Worm (Caenorhabditis elegans) whole organism, midembryonic: Measurements from ENCODE around the gene C09G5.7.

ENCODE experiments used
- T22C8.4 ChIP-seq: fragments of 200-800 bp; sonication (Bioruptor generic); IDR thresholded peaks from 2 replicates; pipeline ENCODE4 v1.3.6; 2022; ENCODE audit warnings: missing genetic modification characterization, missing compliant biosample characterization
- cog-1 ChIP-seq: sonication (generic microtip); optimal IDR thresholded peaks from 2 replicates; lab custom pipeline; 2016; ENCODE audit warnings: missing genetic modification characterization, missing compliant biosample characterization
- flt-1 ChIP-seq: fragments of 200-800 bp; sonication (Bioruptor generic); IDR thresholded peaks from 2 replicates; pipeline ENCODE4 v1.3.6; 2022; ENCODE audit warnings: missing genetic modification characterization, missing compliant biosample characterization
- klf-2 ChIP-seq: fragments of 200-800 bp; sonication (Bioruptor generic); conservative IDR thresholded peaks from 2 replicates; pipeline ENCODE4 v1.3.6; 2022; ENCODE audit warnings: missing genetic modification reagents, missing genetic modification characterization, missing compliant biosample characterization
- med-1 ChIP-seq: sonication (generic microtip); optimal IDR thresholded peaks from 2 replicates; lab custom pipeline; 2017; ENCODE audit warnings: missing genetic modification characterization, mild to moderate bottlenecking, missing compliant biosample characterization, antibody characterized with exemption, missing genetic modification reagents; ENCODE audit not compliant: insufficient read depth
- ref-1 ChIP-seq: fragments of 200-800 bp; sonication (Bioruptor generic); conservative IDR thresholded peaks from 2 replicates; pipeline ENCODE4 v1.3.6; 2022; ENCODE audit warnings: missing genetic modification reagents, missing genetic modification characterization, missing compliant biosample characterization
- ztf-23 ChIP-seq: fragments of 200-800 bp; sonication (Bioruptor generic); IDR thresholded peaks from 2 replicates; pipeline ENCODE4 v1.3.6; 2022; ENCODE audit warnings: missing genetic modification reagents, missing genetic modification characterization, missing compliant biosample characterization
- ztf-29 ChIP-seq: fragments of 200-800 bp; sonication (Bioruptor generic); IDR thresholded peaks from 2 replicates; pipeline ENCODE4 v1.3.6; 2022; ENCODE audit warnings: missing genetic modification reagents, missing genetic modification characterization, missing compliant biosample characterization

ce11 chrII:10707439-10708096, 7.1 kb upstream of the C09G5.7 start:
- no peak for TF ChIP-seq med-1 (GFP tag; lab: Kevin White, UChicago)
- TF ChIP-seq ref-1 (GFP tag; lab: Robert Waterston, UW), result no peak
- no peak for TF ChIP-seq ztf-29 (GFP tag; lab: Robert Waterston, UW)
- no peak for TF ChIP-seq flt-1 (GFP tag; lab: Robert Waterston, UW)
- TF ChIP-seq ztf-23 (GFP tag; lab: Robert Waterston, UW), result no peak
- no peak for TF ChIP-seq cog-1
- TF ChIP-seq T22C8.4 (GFP tag; lab: Robert Waterston, UW), result no peak
- no peak for TF ChIP-seq klf-2 (GFP tag; lab: Robert Waterston, UW)
